Worm (Caenorhabditis elegans): ENCODE data around the gene hsp-90.

The hsp-90 gene

DNA sequence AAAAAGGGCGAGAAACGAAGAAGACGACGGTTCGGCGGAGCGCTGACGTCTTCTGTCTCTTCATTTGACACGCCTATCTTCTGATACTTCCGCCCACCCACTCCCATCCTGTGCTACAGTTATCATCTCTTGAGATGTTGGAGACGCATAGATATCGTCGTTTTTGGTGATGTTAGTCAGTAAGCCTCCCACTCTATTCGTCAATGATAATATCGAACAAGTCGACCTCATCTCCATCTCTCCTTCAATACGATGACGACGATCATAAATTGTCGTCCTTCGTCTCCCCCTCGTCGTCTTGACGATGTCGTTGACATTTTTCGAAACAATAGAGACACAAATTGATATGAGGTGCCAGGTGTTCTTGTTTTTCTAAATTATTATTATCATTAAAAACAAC, 26.6 kb upstream of the hsp-90 start, which contains the start of gene slc-25A29 (continued):
- TF ChIP-seq spr-1 (tag; optimal IDR thresholded peaks at IDR 0.05) (no peak), mdl-1 (tag; optimal IDR thresholded peaks at IDR 0.05) (peak in 1 of 2 experiments; percentile 4), zag-1 (tag; optimal IDR thresholded peaks at IDR 0.05) (no peak), skn-1 (tag; optimal IDR thresholded peaks at IDR 0.05) (no peak), tra-1 (GFP tag; IDR thresholded peaks at IDR 0.05) (no peak), duxl-1 (tag; optimal IDR thresholded peaks at IDR 0.05; ENCODE audit: poor library complexity) (no peak), aha-1 (tag) (no peak), zfp-3 (GFP tag; conservative IDR thresholded peaks at IDR 0.05) (no peak), R02D3.7 (tag; optimal IDR thresholded peaks at IDR 0.05) (no peak), mes-2 (tag; optimal IDR thresholded peaks at IDR 0.05; ENCODE audit: poor library complexity, severe bottlenecking) (no peak), ztf-11 (tag; optimal IDR thresholded peaks at IDR 0.05) (no peak), madf-9 (GFP tag; conservative IDR thresholded peaks at IDR 0.05) (no peak), daf-19 (GFP tag; conservative IDR thresholded peaks at IDR 0.05) (no peak), F49E8.2 (tag; optimal IDR thresholded peaks at IDR 0.05; ENCODE audit: borderline replicate concordance) (no peak), dmd-8 (GFP tag; IDR thresholded peaks at IDR 0.05) (no peak)

DNA sequence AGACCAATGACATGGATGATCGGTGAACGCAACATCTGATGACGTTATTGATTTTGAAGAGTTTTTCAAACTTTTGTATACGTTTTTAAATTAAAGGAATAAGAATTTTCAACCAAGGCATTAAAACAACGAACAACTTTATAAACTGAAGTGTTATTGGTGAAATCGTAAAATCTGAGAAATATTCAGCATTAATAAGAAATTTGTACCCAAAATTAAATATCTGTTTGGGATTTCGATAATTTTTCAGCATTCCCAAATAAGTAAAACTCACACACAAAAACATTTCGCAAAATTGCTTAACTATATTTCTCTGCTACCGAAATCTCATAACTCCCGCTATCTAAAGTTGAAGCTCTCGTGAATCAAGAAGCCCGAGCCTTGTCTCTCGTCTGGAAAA, 25.1 kb upstream of the hsp-90 start:
- TF ChIP-seq unc-62 (GFP tag; optimal IDR thresholded peaks at IDR 0.05 in 1 of 2) (peak in 1 of 2 experiments; percentile 90), unc-62 (tag; optimal IDR thresholded peaks at IDR 0.05) (no peak), jun-1 (tag; optimal IDR thresholded peaks at IDR 0.05) (no peak)

DNA sequence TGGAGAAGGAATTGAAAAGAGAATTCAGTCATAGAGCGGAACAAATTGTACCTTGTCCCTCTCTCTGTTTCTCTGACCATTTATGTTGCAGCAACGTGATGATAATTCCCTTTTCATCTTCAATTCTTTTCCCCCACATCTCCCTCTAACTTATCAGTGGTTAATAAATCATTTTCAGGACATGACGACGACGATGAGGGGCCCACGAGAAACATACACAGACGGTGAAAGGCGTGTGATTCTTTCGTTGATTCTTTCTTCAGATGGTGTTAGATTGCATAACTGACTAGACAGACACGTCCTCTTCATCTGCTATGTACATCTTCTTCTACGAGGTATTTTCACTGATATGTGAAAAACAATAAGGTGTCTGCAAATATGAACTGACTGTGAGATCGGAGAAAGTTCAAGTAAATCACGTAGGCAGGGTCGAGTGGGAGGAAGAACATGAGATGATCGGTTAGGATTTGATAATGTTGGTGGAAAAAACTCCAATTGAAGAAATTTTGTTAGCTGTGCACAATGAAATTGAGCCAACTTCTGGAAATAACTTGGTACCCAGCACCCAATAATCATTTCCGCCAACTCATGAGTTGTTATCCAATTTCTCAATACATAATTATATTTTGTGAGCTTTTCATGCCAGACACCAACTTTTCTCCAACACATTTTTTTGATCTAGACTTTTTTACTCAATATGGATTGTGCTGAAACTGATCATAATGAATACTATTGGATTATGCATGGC, 23.9 kb upstream of the hsp-90 start, which contains the start of gene srh-17:
Gene srh-17, plus strand, starts transcription at position 698 of the 748 bp plus-strand sequence.
- TF ChIP-seq ztf-7 (tag; optimal IDR thresholded peaks at IDR 0.05) (no peak), hlh-30 (tag; optimal IDR thresholded peaks at IDR 0.05; ENCODE audit: insufficient read depth) (peak; percentile 77), ces-1 (GFP tag; optimal IDR thresholded peaks at IDR 0.05) (no peak), nhr-28 (tag; optimal IDR thresholded peaks at IDR 0.05) (peak; percentile 71), dmd-6 (GFP tag; IDR thresholded peaks at IDR 0.05) (peak; percentile 49), mxl-3 (GFP tag; optimal IDR thresholded peaks at IDR 0.05) (peak; percentile 93), ceh-32 (tag; optimal IDR thresholded peaks at IDR 0.05; ENCODE audit: poor library complexity) (no peak), mdl-1 (tag; optimal IDR thresholded peaks at IDR 0.05) (peak; percentile 83 to 87), cey-2 (tag; optimal IDR thresholded peaks at IDR 0.05; ENCODE audit: borderline replicate concordance, insufficient read depth) (peak; percentile 92), nhr-48 (tag; optimal IDR thresholded peaks at IDR 0.05) (peak; percentile 90), aha-1 (tag) (peak; percentile 92), daf-19 (GFP tag; conservative IDR thresholded peaks at IDR 0.05) (no peak), nhr-6 (tag; optimal IDR thresholded peaks at IDR 0.05) (peak; percentile 5), pqm-1 (tag; optimal IDR thresholded peaks at IDR 0.05) (no peak), ceh-20 (GFP tag; IDR thresholded peaks at IDR 0.05) (peak; percentile 65; the same call in 1 of the 2 replicates), nhr-11 (tag; optimal IDR thresholded peaks at IDR 0.05) (peak; percentile 14), tag-97 (GFP tag; IDR thresholded peaks at IDR 0.05) (no peak), hif-1 (tag; optimal IDR thresholded peaks at IDR 0.05) (peak; percentile 53 to 76), hlh-11 (tag; optimal IDR thresholded peaks at IDR 0.05) (peak; percentile 79), D1046.2 (GFP tag; IDR thresholded peaks at IDR 0.05) (no peak), lin-39 (tag; optimal IDR thresholded peaks at IDR 0.05) (no peak), F26F4.8 (GFP tag; conservative IDR thresholded peaks at IDR 0.05) (no peak), mxl-2 (GFP tag; conservative IDR thresholded peaks at IDR 0.05) (no peak), dpl-1 (GFP tag; optimal IDR thresholded peaks at IDR 0.05) (no peak), unc-62 (GFP tag; optimal IDR thresholded peaks at IDR 0.05 in 1 of 2) (peak in 1 of 2 experiments; percentile 72), unc-62 (tag; optimal IDR thresholded peaks at IDR 0.05) (no peak), nhr-25 (tag; optimal IDR thresholded peaks at IDR 0.05; ENCODE audit: borderline replicate concordance, insufficient read depth) (peak; percentile 20), tra-1 (GFP tag; IDR thresholded peaks at IDR 0.05) (no peak), nhr-111 (GFP tag; optimal IDR thresholded peaks at IDR 0.05) (no peak)

All from whole organism, L4 larva.